Worm (Caenorhabditis elegans): ENCODE measurements around the gene Y55F3BL.6.

- no peak for TF ChIP-seq tab-1 (GFP tag; IDR thresholded peaks at IDR 0.05)
- TF ChIP-seq flt-1 (GFP tag; IDR thresholded peaks at IDR 0.05): peak; percentile 44; the same call in 1 of the 2 replicates
- TF ChIP-seq ref-1 (GFP tag; conservative IDR thresholded peaks at IDR 0.05): no peak
- no peak for TF ChIP-seq med-1 (GFP tag; optimal IDR thresholded peaks at IDR 0.05; ENCODE audit: insufficient read depth)
- TF ChIP-seq ztf-29 (GFP tag; IDR thresholded peaks at IDR 0.05): no peak; the same call in 1 of the 2 replicates
These were observed 10.3 kb downstream of the Y55F3BL.6 start, which contains the start of the genes F56B3.11 and ech-5 for ce11 chrIV:796521-797073.

Data from whole organism, midembryonic.